Fruit fly (Drosophila melanogaster): Measurements from ENCODE around the gene Cpr62Bc.

Gene Cpr62Bc

DNA sequence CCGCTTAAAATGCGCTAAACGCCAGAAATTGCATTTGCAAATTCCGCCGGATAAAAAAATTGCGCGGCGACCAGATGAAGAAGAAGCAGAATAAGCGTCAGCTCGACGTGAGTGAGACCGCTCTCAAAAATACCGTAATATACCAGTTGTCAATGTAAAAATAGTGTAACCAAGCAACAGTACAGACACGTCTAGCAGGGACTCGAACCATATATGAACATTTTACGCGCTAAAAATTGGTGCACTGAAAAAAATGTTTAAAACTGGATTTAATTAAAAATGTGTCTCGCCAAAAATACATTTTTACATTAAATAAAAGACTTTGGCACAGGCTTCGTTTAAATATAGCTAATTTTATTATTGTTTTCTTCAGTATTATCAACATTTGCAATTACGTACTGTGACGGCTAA lies 34.3 kb upstream of the Cpr62Bc start, which contains the start of gene dre4 (continued):
- TF ChIP-seq topi (GFP tag; optimal IDR thresholded peaks at IDR 0.05) (peak; percentile 63), Blimp-1 (GFP tag; optimal IDR thresholded peaks at IDR 0.05) (no peak), fd59A (GFP tag; optimal IDR thresholded peaks at IDR 0.05) (no peak), CG4318 (GFP tag; optimal IDR thresholded peaks at IDR 0.05) (no peak), CG8632 (GFP tag; optimal IDR thresholded peaks at IDR 0.05) (peak; percentile 50), CG8319 (GFP tag; optimal IDR thresholded peaks at IDR 0.05) (peak; percentile 9), vri (GFP tag; optimal IDR thresholded peaks at IDR 0.05) (no peak)

DNA sequence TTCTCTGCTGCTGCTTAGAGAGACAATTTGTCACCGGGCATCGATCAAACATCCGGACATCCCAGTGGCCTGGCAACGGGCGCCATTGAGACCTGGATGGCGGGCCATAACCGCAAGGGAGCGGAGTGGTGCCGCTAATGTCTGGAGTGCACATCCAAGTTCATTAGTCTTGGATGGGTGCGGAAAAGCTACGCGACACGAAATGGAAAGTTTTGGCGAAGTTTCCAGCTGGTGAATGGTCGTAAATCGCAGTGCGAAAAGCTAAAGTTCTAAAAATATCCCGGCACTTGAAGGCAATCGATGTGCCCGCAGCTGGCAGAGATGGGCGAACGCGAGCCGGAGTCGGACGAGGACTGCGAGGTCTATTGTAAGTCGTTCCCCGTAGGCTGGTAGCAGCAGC lies 27.8 kb upstream of the Cpr62Bc start, which contains the start of gene CG13924:
Gene CG13924, plus strand, starts transcription at position 301 of the 400 bp plus-strand sequence.
- no peak for TF ChIP-seq CG8119 (GFP tag; IDR thresholded peaks at IDR 0.05)
- TF ChIP-seq ss (GFP tag; optimal IDR thresholded peaks at IDR 0.05): no peak
- TF ChIP-seq CG15336 (GFP tag; IDR thresholded peaks at IDR 0.05): no peak

DNA sequence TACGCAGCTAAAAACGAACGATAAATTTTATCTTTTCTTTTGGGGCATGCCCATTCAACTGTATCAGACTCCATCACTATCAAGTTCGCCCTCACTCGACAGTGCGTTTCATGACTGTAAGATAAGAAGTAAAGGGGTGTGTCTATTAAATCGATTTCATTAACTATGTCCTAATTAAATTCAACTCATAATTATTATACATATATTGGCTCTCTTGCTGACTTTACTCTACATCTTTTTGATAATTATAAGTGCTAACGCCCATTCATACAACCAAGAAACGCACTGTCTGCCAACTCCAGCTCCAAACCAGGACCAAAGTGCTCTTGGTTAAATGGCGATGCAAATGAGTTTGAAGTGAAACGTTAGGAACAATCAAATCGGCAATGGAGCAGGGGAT lies 27.0 kb upstream of the Cpr62Bc start:
- TF ChIP-seq Blimp-1 (GFP tag; optimal IDR thresholded peaks at IDR 0.05) (no peak), Sox102F (GFP tag; optimal IDR thresholded peaks at IDR 0.05) (no peak), esn (GFP tag; optimal IDR thresholded peaks at IDR 0.05) (peak; percentile 37), CG3032 (tag; optimal IDR thresholded peaks at IDR 0.05) (peak; percentile 23), CG8319 (GFP tag; optimal IDR thresholded peaks at IDR 0.05) (peak; percentile 21), salr (GFP tag; optimal IDR thresholded peaks at IDR 0.05) (no peak), CG15336 (GFP tag; IDR thresholded peaks at IDR 0.05) (peak; percentile 36; the same call in 1 of the 2 replicates), CG11294 (GFP tag; IDR thresholded peaks at IDR 0.05) (peak; percentile 9; the same call in 1 of the 2 replicates), topi (GFP tag; optimal IDR thresholded peaks at IDR 0.05) (peak; percentile 32), CG8119 (GFP tag; IDR thresholded peaks at IDR 0.05) (peak; percentile 39; the same call in 2 of the 3 replicates), acj6 (GFP tag; optimal IDR thresholded peaks at IDR 0.05) (no peak), CG6792 (GFP tag; optimal IDR thresholded peaks at IDR 0.05) (peak; percentile 6), Sox14 (GFP tag; optimal IDR thresholded peaks at IDR 0.05) (no peak), Smox (GFP tag; optimal IDR thresholded peaks at IDR 0.05) (no peak), Eip78C (GFP tag) (peak; percentile 65), dsx (GFP tag; optimal IDR thresholded peaks at IDR 0.05; ENCODE audit: poor library complexity, severe bottlenecking) (peak; percentile 0), Gug (GFP tag; IDR thresholded peaks at IDR 0.05) (peak; percentile 68), Hr4 (GFP tag; optimal IDR thresholded peaks at IDR 0.05) (no peak), lz (GFP tag; optimal IDR thresholded peaks at IDR 0.05) (peak; percentile 11), CG9139 (GFP tag; optimal IDR thresholded peaks at IDR 0.05) (no peak), CG1621 (tag; optimal IDR thresholded peaks at IDR 0.05) (no peak), svp (GFP tag) (peak; percentile 73), Met (GFP tag; optimal IDR thresholded peaks at IDR 0.05) (no peak), eg (GFP tag; IDR thresholded peaks at IDR 0.05) (peak; percentile 64; the same call in 2 of the 3 replicates), CG6808 (GFP tag; optimal IDR thresholded peaks at IDR 0.05) (no peak), net (GFP tag; optimal IDR thresholded peaks at IDR 0.05) (no peak), CG11902 (GFP tag; optimal IDR thresholded peaks at IDR 0.05) (no peak), CG6163 (GFP tag; IDR thresholded peaks at IDR 0.05) (peak; percentile 67), CG10669 (GFP tag; optimal IDR thresholded peaks at IDR 0.05) (no peak), CG11762 (GFP tag; optimal IDR thresholded peaks at IDR 0.05; ENCODE audit: insufficient read depth) (no peak), CG31627 (GFP tag; optimal IDR thresholded peaks at IDR 0.05) (peak; percentile 9), CG8632 (GFP tag; optimal IDR thresholded peaks at IDR 0.05) (peak; percentile 32)

All from whole organism, prepupa.